Fruit fly (Drosophila melanogaster) whole organism: Measurements from ENCODE around the gene CG15740.

ENCODE experiments used
- CG8478 ChIP-seq: fragments of >200 bp; optimal IDR thresholded peaks from 2 replicates; lab custom pipeline; 2018; ENCODE audit warnings: inconsistent platforms
- Dll ChIP-seq: fragments of >200 bp; optimal IDR thresholded peaks from 2 replicates; lab custom pipeline; 2017
- EcR ChIP-seq, 2 experiments: fragments of >200 bp; optimal IDR thresholded peaks; 2 replicates each; lab custom pipeline; 2017; ENCODE audit warnings: missing biosample characterization in 2 of 2, missing genetic modification characterization in 2 of 2, missing genetic modification reagents in 2 of 2
- pan ChIP-seq: fragments of >200 bp; optimal IDR thresholded peaks from 2 replicates; lab custom pipeline; 2017
- psq ChIP-seq: fragments of >200 bp; optimal IDR thresholded peaks from 2 replicates; lab custom pipeline; 2017

dm6 chrX:11796925-11797324, 49.0 kb downstream of the CG15740 start:
- no peak for TF ChIP-seq psq
- no peak for TF ChIP-seq Dll (lab: Kevin White, UChicago)
- no peak for TF ChIP-seq pan (lab: Kevin White, UChicago)
- TF ChIP-seq EcR (GFP tag; optimal IDR thresholded peaks at IDR 0.05; lab: Kevin White, UChicago), result no peak
- TF ChIP-seq CG8478 (lab: Kevin White, UChicago), result no peak
